Fruit fly (Drosophila melanogaster) whole organism, embryonic: ENCODE measurements around the gene pigs.
A peak's percentile ranks its signal among the peaks of the same experiment; 100 is the strongest.

ENCODE experiments used
- Blimp-1 ChIP-seq: fragments of 200-800 bp; sonication (Bioruptor generic); optimal IDR thresholded peaks from 3 replicates; lab custom pipeline; 2018; ENCODE audit warnings: missing biosample characterization, missing genetic modification characterization, mild to moderate bottlenecking, moderate library complexity, missing genetic modification reagents
- BtbVII ChIP-seq: fragments of 200-800 bp; sonication (Bioruptor generic); optimal IDR thresholded peaks from 3 replicates; lab custom pipeline; 2017; ENCODE audit warnings: missing biosample characterization, mild to moderate bottlenecking, missing genetic modification characterization
- CG10366 ChIP-seq: fragments of 200-800 bp; sonication (Bioruptor generic); IDR thresholded peaks from 2 replicates; pipeline ENCODE4 v1.3.6; 2022; ENCODE audit warnings: missing biosample characterization, missing genetic modification characterization
- CG10565 ChIP-seq: fragments of 200-800 bp; sonication (Bioruptor generic); optimal IDR thresholded peaks from 3 replicates; lab custom pipeline; 2016; ENCODE audit warnings: missing biosample characterization, mild to moderate bottlenecking, missing genetic modification characterization
- CG11093 ChIP-seq: fragments of 200-800 bp; sonication (Bioruptor generic); IDR thresholded peaks from 3 replicates; pipeline ENCODE4 v1.3.6; 2022; ENCODE audit warnings: missing biosample characterization, missing genetic modification characterization
- CG11504 ChIP-seq: fragments of 200-800 bp; sonication (Bioruptor generic); optimal IDR thresholded peaks from 3 replicates; lab custom pipeline; 2019; ENCODE audit warnings: missing biosample characterization, mild to moderate bottlenecking, missing genetic modification characterization, moderate library complexity
- CG12104 ChIP-seq: fragments of 200-800 bp; sonication (Bioruptor generic); optimal IDR thresholded peaks from 3 replicates; lab custom pipeline; 2016; ENCODE audit warnings: missing biosample characterization, missing genetic modification characterization
- CG12219 ChIP-seq: fragments of 200-800 bp; sonication (Bioruptor generic); optimal IDR thresholded peaks from 3 replicates; lab custom pipeline; 2018; ENCODE audit warnings: missing biosample characterization, mild to moderate bottlenecking, missing genetic modification characterization
- CG12236 ChIP-seq: fragments of 200-800 bp; sonication (Bioruptor generic); optimal IDR thresholded peaks from 2 replicates; lab custom pipeline; 2016; ENCODE audit warnings: missing biosample characterization, missing genetic modification characterization
- CG12659 ChIP-seq: fragments of 200-800 bp; sonication (Bioruptor generic); optimal IDR thresholded peaks from 3 replicates; lab custom pipeline; 2017; ENCODE audit warnings: mild to moderate bottlenecking, missing biosample characterization, missing genetic modification reagents, missing genetic modification characterization
- CG15011 ChIP-seq: fragments of 200-800 bp; sonication (Bioruptor generic); optimal IDR thresholded peaks from 3 replicates; lab custom pipeline; 2018; ENCODE audit warnings: missing biosample characterization, mild to moderate bottlenecking, missing genetic modification characterization
- CG15073 ChIP-seq: fragments of 200-800 bp; sonication (Bioruptor generic); optimal IDR thresholded peaks from 2 replicates; lab custom pipeline; 2016; ENCODE audit warnings: missing biosample characterization, missing genetic modification characterization
- CG2116 ChIP-seq: fragments of 200-800 bp; sonication (Bioruptor generic); optimal IDR thresholded peaks from 3 replicates; lab custom pipeline; 2018; ENCODE audit warnings: missing biosample characterization, mild to moderate bottlenecking, missing genetic modification characterization
- CG3847 ChIP-seq: fragments of 200-800 bp; sonication (Bioruptor generic); IDR thresholded peaks from 2 replicates; pipeline ENCODE4 v1.3.6; 2022; ENCODE audit warnings: missing biosample characterization, missing genetic modification characterization
- CG4854 ChIP-seq: fragments of 200-800 bp; sonication (Bioruptor generic); optimal IDR thresholded peaks from 2 replicates; lab custom pipeline; 2016; ENCODE audit warnings: missing biosample characterization, missing genetic modification characterization, inconsistent platforms
- CG5953 ChIP-seq: fragments of 200-800 bp; sonication (Bioruptor generic); IDR thresholded peaks from 2 replicates; pipeline ENCODE4 v1.3.6; 2022; ENCODE audit warnings: missing biosample characterization, missing genetic modification characterization
- CG6254 ChIP-seq: fragments of 200-800 bp; sonication (Bioruptor generic); optimal IDR thresholded peaks from 3 replicates; lab custom pipeline; 2017; ENCODE audit warnings: mild to moderate bottlenecking, missing biosample characterization, missing genetic modification reagents, missing genetic modification characterization
- CG6813 ChIP-seq: fragments of 200-800 bp; sonication (Bioruptor generic); optimal IDR thresholded peaks from 2 replicates; lab custom pipeline; 2017; ENCODE audit warnings: missing biosample characterization, missing genetic modification characterization, mild to moderate bottlenecking, moderate library complexity, missing genetic modification reagents
- CG7928 ChIP-seq: fragments of 200-800 bp; sonication (Bioruptor generic); optimal IDR thresholded peaks from 2 replicates; lab custom pipeline; 2017; ENCODE audit warnings: missing biosample characterization, mild to moderate bottlenecking, missing genetic modification characterization
- Dbx ChIP-seq: fragments of 200-800 bp; sonication (Bioruptor generic); IDR thresholded peaks from 3 replicates; pipeline ENCODE4 v1.3.6; 2022; ENCODE audit warnings: missing biosample characterization, missing genetic modification characterization
- Ets97D ChIP-seq: fragments of 200-800 bp; sonication (Bioruptor generic); optimal IDR thresholded peaks from 3 replicates; lab custom pipeline; 2016; ENCODE audit warnings: missing biosample characterization, missing genetic modification characterization
- H2.0 ChIP-seq: fragments of 200-800 bp; sonication (Bioruptor generic); IDR thresholded peaks from 2 replicates; pipeline ENCODE4 v1.3.6; 2022; ENCODE audit warnings: missing biosample characterization, missing genetic modification characterization
- HmgD ChIP-seq: fragments of 200-800 bp; sonication (Bioruptor generic); optimal IDR thresholded peaks from 3 replicates; lab custom pipeline; 2016; ENCODE audit warnings: missing biosample characterization, missing genetic modification characterization
- Jarid2 ChIP-seq: fragments of 200-800 bp; sonication (Bioruptor generic); optimal IDR thresholded peaks from 3 replicates; lab custom pipeline; 2017; ENCODE audit warnings: mild to moderate bottlenecking, missing biosample characterization, missing genetic modification reagents, missing genetic modification characterization
- Lpt ChIP-seq: fragments of >200 bp; optimal IDR thresholded peaks from 2 replicates; lab custom pipeline; 2018; ENCODE audit warnings: missing biosample characterization, missing genetic modification characterization
- Mad ChIP-seq: fragments of 200-800 bp; sonication (Bioruptor generic); optimal IDR thresholded peaks from 2 replicates; lab custom pipeline; 2016; ENCODE audit warnings: missing biosample characterization, missing genetic modification characterization
- Oli ChIP-seq: fragments of 200-800 bp; sonication (Bioruptor generic); optimal IDR thresholded peaks from 2 replicates; lab custom pipeline; 2018; ENCODE audit warnings: missing biosample characterization, mild to moderate bottlenecking, missing genetic modification characterization, moderate library complexity
- Optix ChIP-seq: fragments of 200-800 bp; sonication (Bioruptor generic); IDR thresholded peaks from 3 replicates; pipeline ENCODE4 v1.3.6; 2022; ENCODE audit warnings: missing biosample characterization, missing genetic modification characterization
- ap ChIP-seq: fragments of 200-800 bp; sonication (Bioruptor generic); IDR thresholded peaks from 2 replicates; pipeline ENCODE4 v1.3.6; 2022; ENCODE audit warnings: missing biosample characterization, missing genetic modification characterization
- btn ChIP-seq: fragments of 200-800 bp; sonication (Bioruptor generic); optimal IDR thresholded peaks from 2 replicates; lab custom pipeline; 2016; ENCODE audit warnings: missing biosample characterization, missing genetic modification characterization
- chif ChIP-seq, 2 experiments: fragments of 200-800 bp; sonication (Bioruptor generic); optimal IDR thresholded peaks; 3 replicates each; lab custom pipeline; 2016; ENCODE audit warnings: missing biosample characterization in 2 of 2, missing genetic modification characterization in 2 of 2
- corto ChIP-seq: fragments of 200-800 bp; sonication (Bioruptor generic); optimal IDR thresholded peaks from 2 replicates; lab custom pipeline; 2016; ENCODE audit warnings: missing biosample characterization, mild to moderate bottlenecking, missing genetic modification characterization, moderate library complexity
- dan ChIP-seq: fragments of 200-800 bp; sonication (Bioruptor generic); IDR thresholded peaks from 2 replicates; pipeline ENCODE4 v1.3.6; 2022; ENCODE audit warnings: missing biosample characterization, missing genetic modification characterization
- dm ChIP-seq: fragments of 200-800 bp; sonication (Bioruptor generic); optimal IDR thresholded peaks from 3 replicates; lab custom pipeline; 2016; ENCODE audit warnings: missing biosample characterization, missing genetic modification characterization
- dmrt11E ChIP-seq: fragments of 200-800 bp; sonication (Bioruptor generic); optimal IDR thresholded peaks from 3 replicates; lab custom pipeline; 2018; ENCODE audit warnings: missing biosample characterization, mild to moderate bottlenecking, missing genetic modification characterization, moderate library complexity
- fd64A ChIP-seq: fragments of 200-800 bp; sonication (Bioruptor generic); optimal IDR thresholded peaks from 3 replicates; lab custom pipeline; 2018; ENCODE audit warnings: missing biosample characterization, mild to moderate bottlenecking, missing genetic modification characterization
- ftz-f1 ChIP-seq: fragments of 200-800 bp; sonication (Bioruptor generic); optimal IDR thresholded peaks from 2 replicates; lab custom pipeline; 2016; ENCODE audit warnings: missing biosample characterization, missing genetic modification characterization
- gfzf ChIP-seq: fragments of 200-800 bp; sonication (Bioruptor generic); optimal IDR thresholded peaks from 2 replicates; lab custom pipeline; 2016; ENCODE audit warnings: missing biosample characterization, mild to moderate bottlenecking, missing genetic modification characterization, moderate library complexity
- hbn ChIP-seq: fragments of 200-800 bp; sonication (Bioruptor generic); IDR thresholded peaks from 2 replicates; pipeline ENCODE4 v1.3.6; 2022; ENCODE audit warnings: missing biosample characterization, missing genetic modification characterization; ENCODE audit not compliant: partially characterized antibody
- kah ChIP-seq: fragments of 200-800 bp; sonication (Bioruptor generic); optimal IDR thresholded peaks from 2 replicates; lab custom pipeline; 2018; ENCODE audit warnings: missing biosample characterization, mild to moderate bottlenecking, missing genetic modification characterization
- klu ChIP-seq: fragments of 200-800 bp; sonication (Bioruptor generic); IDR thresholded peaks from 2 replicates; pipeline ENCODE4 v1.3.6; 2022; ENCODE audit warnings: missing biosample characterization, missing genetic modification characterization
- lmd ChIP-seq: fragments of 200-800 bp; sonication (Bioruptor generic); IDR thresholded peaks from 2 replicates; pipeline ENCODE4 v1.3.6; 2022; ENCODE audit warnings: missing biosample characterization, missing genetic modification characterization
- maf-S ChIP-seq: fragments of 200-800 bp; sonication (Bioruptor generic); optimal IDR thresholded peaks from 2 replicates; lab custom pipeline; 2016; ENCODE audit warnings: missing biosample characterization, missing genetic modification characterization
- mirr ChIP-seq: fragments of 200-800 bp; sonication (Bioruptor generic); optimal IDR thresholded peaks from 3 replicates; lab custom pipeline; 2018; ENCODE audit warnings: missing biosample characterization, mild to moderate bottlenecking, missing genetic modification characterization
- mld ChIP-seq: fragments of 200-800 bp; sonication (Bioruptor generic); IDR thresholded peaks from 3 replicates; pipeline ENCODE4 v1.3.6; 2022; ENCODE audit warnings: missing biosample characterization, missing genetic modification characterization; ENCODE audit not compliant: partially characterized antibody
- org-1 ChIP-seq: fragments of 200-800 bp; sonication (Bioruptor generic); optimal IDR thresholded peaks from 2 replicates; lab custom pipeline; 2017; ENCODE audit warnings: missing biosample characterization, missing genetic modification characterization
- pfk ChIP-seq: fragments of 200-800 bp; sonication (Bioruptor generic); optimal IDR thresholded peaks from 2 replicates; lab custom pipeline; 2018; ENCODE audit warnings: missing biosample characterization, mild to moderate bottlenecking, missing genetic modification characterization, moderate library complexity
- pho ChIP-seq: fragments of 200-800 bp; sonication (Bioruptor generic); optimal IDR thresholded peaks from 2 replicates; lab custom pipeline; 2016; ENCODE audit warnings: missing biosample characterization, missing genetic modification characterization
- rib ChIP-seq: fragments of 200-800 bp; sonication (Bioruptor generic); IDR thresholded peaks from 2 replicates; pipeline ENCODE4 v1.3.6; 2022; ENCODE audit warnings: missing biosample characterization, missing genetic modification characterization
- salm ChIP-seq: fragments of 200-800 bp; sonication (Bioruptor generic); optimal IDR thresholded peaks from 2 replicates; lab custom pipeline; 2018; ENCODE audit warnings: missing biosample characterization, mild to moderate bottlenecking, missing genetic modification characterization
- trem ChIP-seq: fragments of 200-800 bp; optimal IDR thresholded peaks from 3 replicates; lab custom pipeline; 2019; ENCODE audit warnings: missing biosample characterization, mild to moderate bottlenecking, missing genetic modification characterization, moderate library complexity

Gene pigs

DNA sequence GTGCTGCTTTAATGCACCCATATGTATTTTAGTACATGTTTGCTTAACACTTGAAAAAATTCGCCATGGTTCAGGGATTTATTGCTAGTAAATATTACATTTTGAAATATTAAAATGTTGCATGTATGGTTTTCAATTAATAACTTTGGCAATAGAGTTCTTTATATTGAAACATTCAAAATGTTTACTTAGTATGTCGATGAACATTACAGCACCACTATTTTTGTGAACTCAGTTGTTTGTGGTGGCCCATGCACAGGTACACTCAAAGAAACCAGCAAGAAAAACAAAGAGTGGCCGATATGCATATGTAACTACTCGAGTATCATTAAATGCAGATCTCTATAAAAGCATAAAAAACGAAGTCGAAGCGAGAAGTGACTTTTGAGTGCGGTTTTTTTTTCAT lies 102.2 kb downstream of the pigs start (continued):
- TF ChIP-seq org-1 (GFP tag; lab: Kevin White, UChicago): peak; percentile 54
- peak; percentile 34 for TF ChIP-seq CG2116
- no peak for TF ChIP-seq Jarid2 (GFP tag; lab: Kevin White, UChicago)
- TF ChIP-seq H2.0 (GFP tag; lab: Robert Waterston, UW): peak; percentile 41; the same call in 1 of the 2 replicates
- TF ChIP-seq hbn: no peak
- peak; percentile 12 for TF ChIP-seq CG12104 (GFP tag; lab: Kevin White, UChicago)
- TF ChIP-seq Oli: peak; percentile 81
- peak; percentile 28 for TF ChIP-seq BtbVII
- TF ChIP-seq CG12236: peak; percentile 44
- no peak for TF ChIP-seq gfzf (GFP tag; lab: Kevin White, UChicago)
- TF ChIP-seq HmgD (GFP tag; lab: Kevin White, UChicago): no peak
- TF ChIP-seq dmrt11E: peak; percentile 76
- 0 out of 2 replicates have a peak, but pooled peaks have one; percentile 28 for TF ChIP-seq klu (GFP tag; lab: Robert Waterston, UW)
- TF ChIP-seq Dbx: no peak
- peak; percentile 11 for TF ChIP-seq CG4854
- TF ChIP-seq fd64A (GFP tag; lab: Kevin White, UChicago): peak; percentile 1
- no peak for TF ChIP-seq Lpt (GFP tag; lab: Kevin White, UChicago)
- peak; percentile 22 for TF ChIP-seq btn
- peak; percentile 33 for TF ChIP-seq CG3847 (GFP tag; lab: Robert Waterston, UW)
- peak; percentile 65 for TF ChIP-seq CG10366 (GFP tag; lab: Robert Waterston, UW)
- TF ChIP-seq CG15073 (GFP tag; lab: Kevin White, UChicago): no peak
- peak; percentile 46 for TF ChIP-seq CG6254 (GFP tag; lab: Kevin White, UChicago)
- TF ChIP-seq CG6813: peak; percentile 44
- TF ChIP-seq kah: peak; percentile 52
- TF ChIP-seq Mad (GFP tag; lab: Kevin White, UChicago): peak; percentile 33
- TF ChIP-seq trem (tag; lab: Kevin White, UChicago): peak; percentile 64
- peak; percentile 76 for TF ChIP-seq Blimp-1
- no peak for TF ChIP-seq pho (GFP tag; lab: Kevin White, UChicago)
- TF ChIP-seq maf-S (GFP tag; lab: Kevin White, UChicago): peak; percentile 7
- TF ChIP-seq Optix (GFP tag; lab: Robert Waterston, UW): peak; percentile 60; the same call in 1 of the 3 replicates
- no peak for TF ChIP-seq CG10565 (GFP tag; lab: Kevin White, UChicago)
- TF ChIP-seq pfk: no peak
- peak; percentile 59; the same call in 1 of the 2 replicates for TF ChIP-seq CG5953 (GFP tag; lab: Robert Waterston, UW)
- TF ChIP-seq CG12659 (GFP tag; lab: Kevin White, UChicago): peak; percentile 56
- TF ChIP-seq Ets97D (GFP tag; lab: Kevin White, UChicago): no peak
- TF ChIP-seq salm (tag; lab: Kevin White, UChicago): peak; percentile 41
- TF ChIP-seq CG12219 (GFP tag; lab: Kevin White, UChicago): peak; percentile 66
- no peak for TF ChIP-seq mld
- no peak for TF ChIP-seq dm (GFP tag; lab: Kevin White, UChicago)
- TF ChIP-seq CG11504 (tag; lab: Kevin White, UChicago): peak; percentile 86
- TF ChIP-seq CG7928: no peak
- 0 out of 2 replicates have a peak, but pooled peaks have one; percentile 50 for TF ChIP-seq dan (GFP tag; lab: Robert Waterston, UW)
- no peak for TF ChIP-seq ftz-f1 (GFP tag; lab: Kevin White, UChicago)
- TF ChIP-seq ap: 0 out of 2 replicates have a peak, but pooled peaks have one; percentile 25
- TF ChIP-seq lmd (GFP tag; lab: Robert Waterston, UW): peak; percentile 63
- TF ChIP-seq chif (GFP tag; optimal IDR thresholded peaks at IDR 0.05; lab: Kevin White, UChicago): peak; percentile 47 to 76
- TF ChIP-seq CG15011 (GFP tag; lab: Kevin White, UChicago): peak; percentile 36
- TF ChIP-seq corto (GFP tag; lab: Kevin White, UChicago): no peak
- TF ChIP-seq rib (GFP tag; lab: Robert Waterston, UW): no peak
- TF ChIP-seq CG11093 (GFP tag; lab: Robert Waterston, UW): peak; percentile 60; the same call in 1 of the 3 replicates
- TF ChIP-seq mirr: no peak
